Worm (Caenorhabditis elegans): ENCODE measurements around the gene glb-1.
A peak's percentile ranks its signal among the peaks of the same experiment; 100 is the strongest.

ce11 chrIII:8888956-8889355 is 34.1 kb downstream of the glb-1 start, which contains the start of gene ZK637.14:
- TF ChIP-seq nhr-25 (tag; optimal IDR thresholded peaks at IDR 0.05) (peak; percentile 22), unc-62 (GFP tag; optimal IDR thresholded peaks at IDR 0.05) (no peak), elt-1 (tag; optimal IDR thresholded peaks at IDR 0.05) (no peak), egl-27 (tag; optimal IDR thresholded peaks at IDR 0.05) (no peak), sea-2 (GFP tag; optimal IDR thresholded peaks at IDR 0.05) (no peak), nhr-12 (tag; optimal IDR thresholded peaks at IDR 0.05) (no peak), nhr-76 (tag; optimal IDR thresholded peaks at IDR 0.05) (no peak), elt-2 (tag; optimal IDR thresholded peaks at IDR 0.05) (peak; percentile 30), pha-4 (tag; optimal IDR thresholded peaks at IDR 0.05) (peak; percentile 59), lin-39 (tag; optimal IDR thresholded peaks at IDR 0.05) (peak; percentile 8), nhr-11 (tag; optimal IDR thresholded peaks at IDR 0.05) (no peak), aly-2 (tag; optimal IDR thresholded peaks at IDR 0.05) (no peak), fos-1 (tag; optimal IDR thresholded peaks at IDR 0.05) (no peak), egl-5 (tag; optimal IDR thresholded peaks at IDR 0.05) (peak; percentile 20)

All from whole organism, L3 larva.